Worm (Caenorhabditis elegans) whole organism, mixed stage, embryonic: Measurements from ENCODE around the gene T25B9.1.

Experiments
- blmp-1 ChIP-seq: fragments of 150-350 bp; optimal IDR thresholded peaks from 2 replicates; lab custom pipeline; 2014; ENCODE audit warnings: missing biosample characterization, missing genetic modification characterization
- ceh-39 ChIP-seq: fragments of 150-350 bp; optimal IDR thresholded peaks from 2 replicates; lab custom pipeline; 2014; ENCODE audit warnings: missing biosample characterization, missing genetic modification characterization
- ceh-43 ChIP-seq: fragments of 200-800 bp; sonication (Bioruptor generic); optimal IDR thresholded peaks from 2 replicates; lab custom pipeline; 2018; ENCODE audit warnings: mild to moderate bottlenecking, missing genetic modification characterization, moderate library complexity, missing compliant biosample characterization
- elt-1 ChIP-seq: sonication (generic microtip); optimal IDR thresholded peaks from 2 replicates; lab custom pipeline; 2017; ENCODE audit warnings: missing genetic modification characterization, mild to moderate bottlenecking, missing compliant biosample characterization, antibody characterized with exemption, moderate library complexity, borderline replicate concordance; ENCODE audit not compliant: insufficient read depth
- elt-3 ChIP-seq: fragments of 150-350 bp; optimal IDR thresholded peaks from 2 replicates; lab custom pipeline; 2014; ENCODE audit warnings: missing biosample characterization, missing genetic modification characterization
- lin-13 ChIP-seq: fragments of 150-350 bp; optimal IDR thresholded peaks from 2 replicates; lab custom pipeline; 2014; ENCODE audit warnings: missing biosample characterization, missing genetic modification characterization
- lin-32 ChIP-seq: fragments of 200-800 bp; sonication (Bioruptor generic); optimal IDR thresholded peaks from 2 replicates; lab custom pipeline; 2018; ENCODE audit warnings: mild to moderate bottlenecking, missing genetic modification characterization, missing compliant biosample characterization
- mep-1 ChIP-seq: fragments of 150-350 bp; optimal IDR thresholded peaks from 2 replicates; lab custom pipeline; 2017; ENCODE audit warnings: missing biosample characterization, missing genetic modification reagents, missing genetic modification characterization, inconsistent platforms
- nhr-237 ChIP-seq: fragments of 150-350 bp; optimal IDR thresholded peaks from 2 replicates; lab custom pipeline; 2014; ENCODE audit warnings: missing biosample characterization, missing genetic modification characterization
- nhr-28 ChIP-seq: fragments of 150-350 bp; optimal IDR thresholded peaks from 2 replicates; lab custom pipeline; 2014; ENCODE audit warnings: missing biosample characterization, missing genetic modification characterization
- snpc-4 ChIP-seq: fragments of 150-350 bp; optimal IDR thresholded peaks from 2 replicates; lab custom pipeline; 2014; ENCODE audit warnings: missing biosample characterization, missing genetic modification characterization
- unc-62 ChIP-seq: fragments of 150-350 bp; optimal IDR thresholded peaks from 2 replicates; lab custom pipeline; 2014; ENCODE audit warnings: missing biosample characterization, missing genetic modification reagents, missing genetic modification characterization
- ztf-11 ChIP-seq: fragments of 150-350 bp; optimal IDR thresholded peaks from 2 replicates; lab custom pipeline; 2014; ENCODE audit warnings: missing biosample characterization, missing genetic modification characterization

DNA sequence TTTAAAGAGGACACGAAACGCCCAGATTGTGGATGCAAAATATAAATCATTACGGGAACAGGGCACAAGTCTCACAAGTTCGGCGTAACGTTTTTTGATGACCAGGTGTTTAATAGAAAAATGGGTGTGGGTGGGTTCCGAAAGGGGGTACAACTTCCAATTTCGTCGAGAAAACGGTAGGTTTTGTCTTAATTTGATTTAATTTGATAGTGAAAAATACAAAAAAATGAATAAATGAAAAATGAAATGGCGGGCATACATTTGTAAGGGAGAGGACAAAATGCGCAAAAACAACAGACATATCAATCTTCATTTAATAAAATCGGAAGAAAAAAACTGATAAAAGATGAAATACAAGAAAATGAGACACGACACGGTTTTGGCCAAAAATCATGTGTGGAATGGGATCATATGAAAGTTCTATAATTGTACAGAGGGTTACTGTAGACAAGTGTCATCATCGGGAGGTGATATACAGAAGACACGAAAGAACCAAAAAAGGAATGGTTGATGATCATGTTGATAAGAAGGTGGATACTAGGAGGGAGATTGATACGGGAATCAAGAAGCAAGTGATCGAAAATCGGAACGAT, 48.0 kb downstream of the T25B9.1 start:
- TF ChIP-seq ceh-43 (GFP tag; lab: Kevin White, UChicago): no peak
- no peak for TF ChIP-seq blmp-1
- TF ChIP-seq unc-62 (GFP tag; lab: Kevin White, UChicago): no peak
- no peak for TF ChIP-seq ztf-11 (tag; lab: Kevin White, UChicago)
- TF ChIP-seq snpc-4 (tag; lab: Kevin White, UChicago): no peak
- TF ChIP-seq mep-1 (tag; lab: Kevin White, UChicago): no peak
- TF ChIP-seq nhr-28 (tag; lab: Kevin White, UChicago): no peak
- TF ChIP-seq elt-3 (tag; lab: Kevin White, UChicago): no peak
- no peak for TF ChIP-seq lin-32 (GFP tag; lab: Kevin White, UChicago)
- TF ChIP-seq ceh-39 (tag; lab: Kevin White, UChicago): no peak
- TF ChIP-seq lin-13 (tag; lab: Kevin White, UChicago): no peak
- TF ChIP-seq nhr-237: no peak
- TF ChIP-seq elt-1 (tag; lab: Kevin White, UChicago): no peak
